Worm (Caenorhabditis elegans) whole organism, L4 larva: ENCODE measurements around the gene AH6.17.

Source experiments
- F37D6.2 ChIP-seq: sonication (generic microtip); optimal IDR thresholded peaks from 2 replicates; lab custom pipeline; 2016; ENCODE audit warnings: mild to moderate bottlenecking, missing genetic modification characterization, missing compliant biosample characterization
- T20F7.1 ChIP-seq: fragments of 200-800 bp; sonication (Bioruptor generic); optimal IDR thresholded peaks from 2 replicates; lab custom pipeline; 2018; ENCODE audit warnings: mild to moderate bottlenecking, missing genetic modification characterization, missing compliant biosample characterization
- Y75B8A.6 ChIP-seq: fragments of 200-800 bp; sonication (Bioruptor generic); IDR thresholded peaks from 2 replicates; pipeline ENCODE4 v1.3.6; 2022; ENCODE audit warnings: missing genetic modification reagents, missing genetic modification characterization, missing compliant biosample characterization
- ama-1 ChIP-seq: fragments of 150-350 bp; optimal IDR thresholded peaks from 2 replicates; lab custom pipeline; 2014; ENCODE audit warnings: inconsistent platforms, mixed read lengths
- attf-4 ChIP-seq: sonication (generic microtip); optimal IDR thresholded peaks from 3 replicates; lab custom pipeline; 2017; ENCODE audit warnings: missing biosample characterization, missing genetic modification characterization
- ceh-28 ChIP-seq: fragments of 150-350 bp; optimal IDR thresholded peaks from 2 replicates; lab custom pipeline; 2014; ENCODE audit warnings: missing biosample characterization, missing genetic modification reagents, missing genetic modification characterization
- ceh-32 ChIP-seq: sonication (generic microtip); optimal IDR thresholded peaks from 2 replicates; lab custom pipeline; 2016; ENCODE audit warnings: mild to moderate bottlenecking, missing genetic modification characterization, missing compliant biosample characterization; ENCODE audit not compliant: poor library complexity
- ceh-44 ChIP-seq: fragments of 200-800 bp; sonication (Bioruptor generic); IDR thresholded peaks from 2 replicates; pipeline ENCODE4 v1.3.6; 2022; ENCODE audit warnings: missing genetic modification reagents, missing genetic modification characterization, missing compliant biosample characterization
- ceh-62 ChIP-seq: sonication (generic microtip); optimal IDR thresholded peaks from 2 replicates; lab custom pipeline; 2017; ENCODE audit warnings: missing biosample characterization, missing genetic modification characterization
- cey-2 ChIP-seq: sonication (generic microtip); optimal IDR thresholded peaks from 3 replicates; lab custom pipeline; 2017; ENCODE audit warnings: missing genetic modification characterization, mild to moderate bottlenecking, missing compliant biosample characterization, antibody characterized with exemption, borderline replicate concordance; ENCODE audit not compliant: insufficient read depth
- daf-16 ChIP-seq, 3 experiments: sonication (generic microtip); optimal IDR thresholded peaks; 2 replicates each; lab custom pipeline; 2016 to 2017; ENCODE audit warnings: missing genetic modification characterization in 3 of 3, missing genetic modification reagents in 3 of 3, mild to moderate bottlenecking in 2 of 3, missing compliant biosample characterization in 2 of 3, missing biosample characterization in 1 of 3, moderate library complexity in 1 of 3
- dmd-6 ChIP-seq: fragments of 200-800 bp; sonication (Bioruptor generic); IDR thresholded peaks from 2 replicates; pipeline ENCODE4 v1.3.6; 2022; ENCODE audit warnings: missing genetic modification reagents, missing genetic modification characterization, missing compliant biosample characterization
- duxl-1 ChIP-seq: sonication (generic microtip); optimal IDR thresholded peaks from 2 replicates; lab custom pipeline; 2016; ENCODE audit warnings: mild to moderate bottlenecking, missing genetic modification characterization, moderate library complexity, missing compliant biosample characterization; ENCODE audit not compliant: poor library complexity
- dve-1 ChIP-seq: sonication (generic microtip); optimal IDR thresholded peaks from 2 replicates; lab custom pipeline; 2017; ENCODE audit warnings: antibody characterized with exemption, mild to moderate bottlenecking, missing genetic modification characterization, missing compliant biosample characterization; ENCODE audit not compliant: insufficient read depth
- egl-27 ChIP-seq: sonication (generic microtip); optimal IDR thresholded peaks from 3 replicates; lab custom pipeline; 2017; ENCODE audit warnings: missing biosample characterization, missing genetic modification reagents, missing genetic modification characterization
- egl-43 ChIP-seq: fragments of 200-800 bp; sonication (Bioruptor generic); IDR thresholded peaks from 2 replicates; pipeline ENCODE4 v1.3.6; 2022; ENCODE audit warnings: missing genetic modification reagents, missing genetic modification characterization, missing compliant biosample characterization
- fos-1 ChIP-seq: fragments of 150-350 bp; optimal IDR thresholded peaks from 2 replicates; lab custom pipeline; 2014; ENCODE audit warnings: missing biosample characterization, missing genetic modification characterization
- gei-8 ChIP-seq: fragments of 200-800 bp; sonication (Bioruptor generic); optimal IDR thresholded peaks from 2 replicates; lab custom pipeline; 2018; ENCODE audit warnings: mild to moderate bottlenecking, missing genetic modification characterization, missing compliant biosample characterization
- hif-1 ChIP-seq, 2 experiments: sonication (generic microtip); optimal IDR thresholded peaks; 2 replicates each; lab custom pipeline; 2016 to 2017; ENCODE audit warnings: missing compliant biosample characterization in 2 of 2, missing genetic modification characterization in 2 of 2, missing genetic modification reagents in 2 of 2, missing genotype in 2 of 2, mild to moderate bottlenecking in 1 of 2
- hlh-11 ChIP-seq: fragments of 200-800 bp; sonication (Bioruptor generic); optimal IDR thresholded peaks from 2 replicates; lab custom pipeline; 2018; ENCODE audit warnings: mild to moderate bottlenecking, missing genetic modification characterization, missing compliant biosample characterization
- hlh-30 ChIP-seq: sonication (generic microtip); optimal IDR thresholded peaks from 2 replicates; lab custom pipeline; 2017; ENCODE audit warnings: antibody characterized with exemption, mild to moderate bottlenecking, missing genetic modification characterization, missing compliant biosample characterization; ENCODE audit not compliant: insufficient read depth
- jun-1 ChIP-seq: fragments of 150-350 bp; optimal IDR thresholded peaks from 2 replicates; lab custom pipeline; 2014; ENCODE audit warnings: missing biosample characterization, missing genetic modification reagents, missing genetic modification characterization
- lin-1 ChIP-seq: fragments of 200-800 bp; sonication (Bioruptor generic); IDR thresholded peaks from 2 replicates; pipeline ENCODE4 v1.3.6; 2022; ENCODE audit warnings: missing genetic modification reagents, missing genetic modification characterization, missing compliant biosample characterization
- lin-13 ChIP-seq: fragments of 150-350 bp; optimal IDR thresholded peaks from 2 replicates; lab custom pipeline; 2014; ENCODE audit warnings: missing biosample characterization, missing genetic modification reagents, missing genetic modification characterization
- lin-38 ChIP-seq: fragments of 200-800 bp; sonication (Bioruptor generic); IDR thresholded peaks from 2 replicates; pipeline ENCODE4 v1.3.6; 2022; ENCODE audit warnings: missing genetic modification reagents, missing genetic modification characterization, missing compliant biosample characterization
- lsy-2 ChIP-seq, 2 experiments: fragments of 150-350 bp in 1 of 2; sonication (generic microtip) in 1 of 2; optimal IDR thresholded peaks; 2 replicates each; lab custom pipeline; 2014 to 2017; ENCODE audit warnings: missing biosample characterization in 2 of 2, missing genetic modification characterization in 2 of 2
- mdl-1 ChIP-seq, 2 experiments: fragments of 150-350 bp in 1 of 2; sonication (generic microtip) in 1 of 2; optimal IDR thresholded peaks; 2 replicates each; lab custom pipeline; 2014 to 2017; ENCODE audit warnings: missing biosample characterization in 2 of 2, missing genetic modification characterization in 2 of 2
- mdt-29 ChIP-seq: fragments of 200-800 bp; sonication (Bioruptor generic); IDR thresholded peaks from 2 replicates; pipeline ENCODE4 v1.3.6; 2022; ENCODE audit warnings: missing genetic modification reagents, missing genetic modification characterization, missing compliant biosample characterization
- mep-1 ChIP-seq: fragments of 150-350 bp; sonication (generic microtip); optimal IDR thresholded peaks from 3 replicates; lab custom pipeline; 2014; ENCODE audit warnings: missing biosample characterization, missing genetic modification characterization
- mes-2 ChIP-seq: sonication (generic microtip); optimal IDR thresholded peaks from 2 replicates; lab custom pipeline; 2016; ENCODE audit warnings: missing genotype, mild to moderate bottlenecking, missing genetic modification characterization, missing compliant biosample characterization; ENCODE audit not compliant: poor library complexity, severe bottlenecking
- nhr-10 ChIP-seq: fragments of 150-350 bp; optimal IDR thresholded peaks from 2 replicates; lab custom pipeline; 2014; ENCODE audit warnings: missing biosample characterization, missing genetic modification characterization
- nhr-102 ChIP-seq: sonication (generic microtip); optimal IDR thresholded peaks from 2 replicates; lab custom pipeline; 2016; ENCODE audit warnings: mild to moderate bottlenecking, missing genetic modification characterization, moderate library complexity, missing compliant biosample characterization
- nhr-11 ChIP-seq: fragments of 150-350 bp; optimal IDR thresholded peaks from 2 replicates; lab custom pipeline; 2014; ENCODE audit warnings: missing biosample characterization, missing genetic modification characterization
- nhr-111 ChIP-seq: fragments of 200-800 bp; sonication (Bioruptor generic); optimal IDR thresholded peaks from 2 replicates; lab custom pipeline; 2018; ENCODE audit warnings: mild to moderate bottlenecking, missing genetic modification characterization, missing compliant biosample characterization
- nhr-28 ChIP-seq: fragments of 150-350 bp; optimal IDR thresholded peaks from 2 replicates; lab custom pipeline; 2014; ENCODE audit warnings: missing biosample characterization, missing genetic modification characterization
- nhr-42 ChIP-seq: fragments of 200-800 bp; sonication (Bioruptor generic); IDR thresholded peaks from 2 replicates; pipeline ENCODE4 v1.3.6; 2022; ENCODE audit warnings: missing genetic modification characterization, missing compliant biosample characterization
- nhr-48 ChIP-seq: sonication (generic microtip); optimal IDR thresholded peaks from 2 replicates; lab custom pipeline; 2016; ENCODE audit warnings: mild to moderate bottlenecking, missing genetic modification characterization, missing compliant biosample characterization
- nhr-6 ChIP-seq: fragments of 150-350 bp; optimal IDR thresholded peaks from 2 replicates; lab custom pipeline; 2014; ENCODE audit warnings: missing biosample characterization, missing genetic modification characterization
- nhr-77 ChIP-seq: fragments of 150-350 bp; optimal IDR thresholded peaks from 2 replicates; lab custom pipeline; 2014; ENCODE audit warnings: missing biosample characterization, missing genetic modification characterization
- pha-4 ChIP-seq, 2 experiments: fragments of 150-350 bp in 1 of 2; fragments of 200-800 bp in 1 of 2; sonication (Bioruptor generic) in 1 of 2; IDR thresholded peaks in 1 of 2; optimal IDR thresholded peaks in 1 of 2; 2 replicates each; pipeline versions ENCODE4 v1.3.6 to Lab custom; 2014 to 2022; ENCODE audit warnings: missing genetic modification characterization in 2 of 2, missing genetic modification reagents in 2 of 2, missing biosample characterization in 1 of 2, missing compliant biosample characterization in 1 of 2
- php-3 ChIP-seq: fragments of 200-800 bp; sonication (Bioruptor generic); IDR thresholded peaks from 2 replicates; pipeline ENCODE4 v1.3.6; 2022; ENCODE audit warnings: missing genetic modification reagents, missing genetic modification characterization, missing compliant biosample characterization
- pqm-1 ChIP-seq: sonication (generic microtip); optimal IDR thresholded peaks from 2 replicates; lab custom pipeline; 2017; ENCODE audit warnings: missing biosample characterization, missing genetic modification characterization
- tra-1 ChIP-seq: fragments of 200-800 bp; sonication (Bioruptor generic); IDR thresholded peaks from 2 replicates; pipeline ENCODE4 v1.3.6; 2022; ENCODE audit warnings: missing genetic modification reagents, missing genetic modification characterization, missing compliant biosample characterization
- unc-62 ChIP-seq, 3 experiments: fragments of 150-350 bp in 1 of 3; sonication (generic microtip); optimal IDR thresholded peaks in 2 of 3; peaks in 1 of 3; 1 replicate in 1 of 3; 2 replicates in 2 of 3; lab custom pipeline; 2014 to 2017; ENCODE audit warnings: missing biosample characterization in 3 of 3, missing genetic modification characterization in 3 of 3, missing genetic modification reagents in 3 of 3, missing genotype in 1 of 3

The AH6.17 gene

ce11 chrII:9498589-9498988 is 24.4 kb upstream of the AH6.17 start:
- TF ChIP-seq php-3 (GFP tag; lab: Robert Waterston, UW) (0 out of 2 replicates have a peak, but pooled peaks have one; percentile 13), hlh-11 (tag; lab: Kevin White, UChicago) (peak; percentile 60), daf-16 (GFP tag; optimal IDR thresholded peaks at IDR 0.05; lab: Kevin White, UChicago) (no peak), daf-16 (tag; optimal IDR thresholded peaks at IDR 0.05; lab: Kevin White, UChicago) (peak; percentile 31), lsy-2 (tag; optimal IDR thresholded peaks at IDR 0.05; lab: Kevin White, UChicago) (peak in 1 of 2 experiments; percentile 15), nhr-28 (tag; lab: Kevin White, UChicago) (peak; percentile 45), nhr-111 (no peak), duxl-1 (tag; lab: Kevin White, UChicago) (no peak), lin-38 (GFP tag; lab: Robert Waterston, UW) (no peak), ceh-28 (tag; lab: Kevin White, UChicago) (no peak), lin-13 (no peak), ama-1 (no peak), dve-1 (tag; lab: Kevin White, UChicago) (peak; percentile 32), mdt-29 (GFP tag; lab: Robert Waterston, UW) (0 out of 2 replicates have a peak, but pooled peaks have one; percentile 25), dmd-6 (GFP tag; lab: Robert Waterston, UW) (peak; percentile 90), ceh-32 (no peak)
- TF ChIP-seq, all 104 proteins: peak for 8

ce11 chrII:9500926-9501325 is 22.0 kb upstream of the AH6.17 start:
- peak; percentile 62 for TF ChIP-seq gei-8
- peak; percentile 95 for TF ChIP-seq hlh-11 (tag; lab: Kevin White, UChicago)
- peak; percentile 86 for TF ChIP-seq hlh-30
- peak; percentile 60 for TF ChIP-seq mep-1
- peak; percentile 93 for TF ChIP-seq mdt-29 (GFP tag; lab: Robert Waterston, UW)
- peak in 1 of 2 experiments; percentile 25 for TF ChIP-seq mdl-1 (tag; optimal IDR thresholded peaks at IDR 0.05; lab: Kevin White, UChicago)
- TF ChIP-seq daf-16 (GFP tag; optimal IDR thresholded peaks at IDR 0.05; lab: Kevin White, UChicago), result peak in 1 of 2 experiments; percentile 49
- TF ChIP-seq daf-16 (tag; optimal IDR thresholded peaks at IDR 0.05; lab: Kevin White, UChicago), result peak; percentile 96
- TF ChIP-seq nhr-42 (GFP tag; lab: Robert Waterston, UW), result no peak
- no peak for TF ChIP-seq nhr-6 (tag; lab: Kevin White, UChicago)
- TF ChIP-seq nhr-111, result no peak
- peak; percentile 12 for TF ChIP-seq nhr-11 (tag; lab: Kevin White, UChicago)
- TF ChIP-seq F37D6.2 (tag; lab: Kevin White, UChicago), result no peak
- TF ChIP-seq nhr-102 (tag; lab: Kevin White, UChicago), result peak; percentile 83
- peak; percentile 98 for TF ChIP-seq dmd-6 (GFP tag; lab: Robert Waterston, UW)
- peak; percentile 91 for TF ChIP-seq php-3 (GFP tag; lab: Robert Waterston, UW)
- TF ChIP-seq mes-2 (tag; lab: Kevin White, UChicago), result peak; percentile 52
- no peak for TF ChIP-seq attf-4 (tag; lab: Kevin White, UChicago)
- TF ChIP-seq tra-1 (GFP tag; lab: Robert Waterston, UW), result peak; percentile 88
- no peak for TF ChIP-seq cey-2 (tag; lab: Kevin White, UChicago)
- peak; percentile 53 for TF ChIP-seq jun-1
- peak in 1 of 2 experiments; percentile 62 for TF ChIP-seq unc-62 (GFP tag; optimal IDR thresholded peaks at IDR 0.05 in 1 of 2; lab: Kevin White, UChicago)
- TF ChIP-seq unc-62 (tag; optimal IDR thresholded peaks at IDR 0.05; lab: Kevin White, UChicago), result no peak
- TF ChIP-seq egl-43 (GFP tag; lab: Robert Waterston, UW), result no peak
- TF ChIP-seq egl-27, result no peak
- no peak for TF ChIP-seq ceh-62 (tag; lab: Kevin White, UChicago)
- peak; percentile 85 for TF ChIP-seq lin-1 (GFP tag; lab: Robert Waterston, UW)
- TF ChIP-seq T20F7.1 (GFP tag; lab: Kevin White, UChicago), result peak; percentile 55
- TF ChIP-seq pha-4 (GFP tag; IDR thresholded peaks at IDR 0.05; lab: Robert Waterston, UW), result no peak
- TF ChIP-seq pha-4 (tag; optimal IDR thresholded peaks at IDR 0.05; lab: Kevin White, UChicago), result peak; percentile 44
- no peak for TF ChIP-seq ceh-44 (GFP tag; lab: Robert Waterston, UW)
- peak; percentile 82 for TF ChIP-seq fos-1 (tag; lab: Kevin White, UChicago)
- no peak for TF ChIP-seq Y75B8A.6
- peak in 1 of 2 experiments; percentile 41 for TF ChIP-seq lsy-2 (tag; optimal IDR thresholded peaks at IDR 0.05; lab: Kevin White, UChicago)
- TF ChIP-seq nhr-10, result peak; percentile 24
- TF ChIP-seq nhr-77 (tag; lab: Kevin White, UChicago), result peak; percentile 79
- peak in 1 of 2 experiments; percentile 49 for TF ChIP-seq hif-1 (tag; optimal IDR thresholded peaks at IDR 0.05; lab: Kevin White, UChicago)
- peak; percentile 92 for TF ChIP-seq nhr-28 (tag; lab: Kevin White, UChicago)
- peak; percentile 81 for TF ChIP-seq pqm-1 (tag; lab: Kevin White, UChicago)
- TF ChIP-seq nhr-48 (tag; lab: Kevin White, UChicago), result peak; percentile 86
- TF ChIP-seq dve-1 (tag; lab: Kevin White, UChicago), result peak; percentile 96
